Fruit fly (Drosophila melanogaster) whole organism, embryonic: ENCODE data around the gene Kat60.
A peak's percentile ranks its signal among the peaks of the same experiment; 100 is the strongest.

Experiments
- BEAF-32 ChIP-seq: fragments of 200-800 bp; sonication (Bioruptor generic); optimal IDR thresholded peaks from 3 replicates; lab custom pipeline; 2017; ENCODE audit warnings: missing biosample characterization, missing genetic modification characterization, mild to moderate bottlenecking, moderate library complexity, missing genetic modification reagents
- CG10209 ChIP-seq: fragments of 200-800 bp; sonication (Bioruptor generic); optimal IDR thresholded peaks from 3 replicates; lab custom pipeline; 2017; ENCODE audit warnings: missing biosample characterization, mild to moderate bottlenecking, missing genetic modification characterization, missing genetic modification reagents
- CG1024 ChIP-seq: fragments of 200-800 bp; sonication (Bioruptor generic); IDR thresholded peaks from 2 replicates; pipeline ENCODE4 v1.3.6; 2022; ENCODE audit warnings: missing biosample characterization, missing genetic modification characterization
- CG14710 ChIP-seq: fragments of 200-800 bp; sonication (Bioruptor generic); optimal IDR thresholded peaks from 3 replicates; lab custom pipeline; 2019; ENCODE audit warnings: missing biosample characterization, mild to moderate bottlenecking, missing genetic modification characterization, moderate library complexity
- CG15514 ChIP-seq: fragments of 200-800 bp; sonication (Bioruptor generic); optimal IDR thresholded peaks from 3 replicates; lab custom pipeline; 2017; ENCODE audit warnings: missing biosample characterization, missing genetic modification characterization, mild to moderate bottlenecking, moderate library complexity, missing genetic modification reagents
- CG1603 ChIP-seq: fragments of 200-800 bp; sonication (Bioruptor generic); optimal IDR thresholded peaks from 2 replicates; lab custom pipeline; 2019; ENCODE audit warnings: missing biosample characterization, mild to moderate bottlenecking, missing genetic modification characterization, moderate library complexity
- CG17612 ChIP-seq: fragments of 200-800 bp; sonication (Bioruptor generic); IDR thresholded peaks from 2 replicates; pipeline ENCODE4 v1.3.6; 2022; ENCODE audit warnings: missing biosample characterization, missing genetic modification characterization
- CG18262 ChIP-seq: fragments of 200-800 bp; optimal IDR thresholded peaks from 3 replicates; lab custom pipeline; 2019; ENCODE audit warnings: missing biosample characterization, mild to moderate bottlenecking, missing genetic modification characterization, moderate library complexity
- CG32532 ChIP-seq: fragments of 200-800 bp; sonication (Bioruptor generic); IDR thresholded peaks from 2 replicates; pipeline ENCODE4 v1.3.6; 2022; ENCODE audit warnings: missing biosample characterization, missing genetic modification characterization
- CG33213 ChIP-seq: fragments of 200-800 bp; sonication (Bioruptor generic); optimal IDR thresholded peaks from 3 replicates; lab custom pipeline; 2016; ENCODE audit warnings: missing biosample characterization, missing genetic modification characterization
- CG34224 ChIP-seq: fragments of 200-800 bp; sonication (Bioruptor generic); IDR thresholded peaks from 3 replicates; pipeline ENCODE4 v1.3.6; 2022; ENCODE audit warnings: missing biosample characterization, missing genetic modification characterization; ENCODE audit not compliant: partially characterized antibody
- CG34376 ChIP-seq: fragments of 200-800 bp; sonication (Bioruptor generic); optimal IDR thresholded peaks from 2 replicates; lab custom pipeline; 2018; ENCODE audit warnings: missing biosample characterization, mild to moderate bottlenecking, missing genetic modification characterization
- CG3995 ChIP-seq: fragments of 200-800 bp; sonication (Bioruptor generic); optimal IDR thresholded peaks from 3 replicates; lab custom pipeline; 2016; ENCODE audit warnings: missing biosample characterization, missing genetic modification characterization
- CG6654 ChIP-seq: fragments of 200-800 bp; sonication (Bioruptor generic); optimal IDR thresholded peaks from 2 replicates; lab custom pipeline; 2017; ENCODE audit warnings: missing biosample characterization, mild to moderate bottlenecking, missing genetic modification characterization
- CG7556 ChIP-seq: fragments of 200-800 bp; sonication (Bioruptor generic); optimal IDR thresholded peaks from 2 replicates; lab custom pipeline; 2017; ENCODE audit warnings: missing biosample characterization, mild to moderate bottlenecking, missing genetic modification characterization
- CG7963 ChIP-seq: fragments of 200-800 bp; sonication (Bioruptor generic); IDR thresholded peaks from 3 replicates; pipeline ENCODE4 v1.3.6; 2022; ENCODE audit warnings: missing biosample characterization, missing genetic modification characterization; ENCODE audit not compliant: partially characterized antibody
- CG9797 ChIP-seq: fragments of 200-800 bp; sonication (Bioruptor generic); optimal IDR thresholded peaks from 3 replicates; lab custom pipeline; 2018; ENCODE audit warnings: missing biosample characterization, mild to moderate bottlenecking, missing genetic modification characterization
- D ChIP-seq, 2 experiments: fragments of 200-800 bp in 1 of 2; fragments of >200 bp in 1 of 2; sonication (Bioruptor generic) in 1 of 2; optimal IDR thresholded peaks; 2 replicates in 1 of 2; 3 replicates in 1 of 2; lab custom pipeline; 2017; ENCODE audit warnings: mild to moderate bottlenecking in 1 of 2, missing biosample characterization in 1 of 2, missing genetic modification characterization in 1 of 2, missing genetic modification reagents in 1 of 2
- Dbx ChIP-seq: fragments of 200-800 bp; sonication (Bioruptor generic); IDR thresholded peaks from 3 replicates; pipeline ENCODE4 v1.3.6; 2022; ENCODE audit warnings: missing biosample characterization, missing genetic modification characterization
- Dp ChIP-seq: fragments of 200-800 bp; sonication (Bioruptor generic); optimal IDR thresholded peaks from 2 replicates; lab custom pipeline; 2018; ENCODE audit warnings: missing biosample characterization, mild to moderate bottlenecking, missing genetic modification characterization, moderate library complexity
- Fer2 ChIP-seq: fragments of 200-800 bp; sonication (Bioruptor generic); optimal IDR thresholded peaks from 2 replicates; lab custom pipeline; 2018; ENCODE audit warnings: missing biosample characterization, mild to moderate bottlenecking, missing genetic modification characterization, moderate library complexity
- GATAe ChIP-seq: fragments of 200-800 bp; sonication (Bioruptor generic); conservative IDR thresholded peaks from 2 replicates; pipeline ENCODE4 v1.3.6; 2022; ENCODE audit warnings: missing biosample characterization, missing genetic modification characterization
- Gug ChIP-seq: fragments of 200-800 bp; sonication (Bioruptor generic); IDR thresholded peaks from 4 replicates; pipeline ENCODE4 v1.3.6; 2022; ENCODE audit warnings: missing biosample characterization, missing genetic modification characterization
- Jarid2 ChIP-seq: fragments of 200-800 bp; sonication (Bioruptor generic); optimal IDR thresholded peaks from 3 replicates; lab custom pipeline; 2017; ENCODE audit warnings: mild to moderate bottlenecking, missing biosample characterization, missing genetic modification reagents, missing genetic modification characterization
- MBD-R2 ChIP-seq: fragments of 200-800 bp; sonication (Bioruptor generic); IDR thresholded peaks from 2 replicates; pipeline ENCODE4 v1.3.6; 2022; ENCODE audit warnings: missing biosample characterization, missing genetic modification characterization
- MESR4 ChIP-seq: fragments of 200-800 bp; sonication (Bioruptor generic); optimal IDR thresholded peaks from 2 replicates; lab custom pipeline; 2018; ENCODE audit warnings: missing biosample characterization, mild to moderate bottlenecking, missing genetic modification characterization, moderate library complexity
- Mad ChIP-seq: fragments of 200-800 bp; sonication (Bioruptor generic); optimal IDR thresholded peaks from 2 replicates; lab custom pipeline; 2016; ENCODE audit warnings: missing biosample characterization, missing genetic modification characterization
- Med ChIP-seq: fragments of 200-800 bp; sonication (Bioruptor generic); peaks from one replicate; lab custom pipeline; 2016; ENCODE audit warnings: missing biosample characterization, missing genetic modification characterization, mild to moderate bottlenecking, inconsistent platforms, moderate library complexity
- Myb ChIP-seq: fragments of 200-800 bp; sonication (Bioruptor generic); optimal IDR thresholded peaks from 2 replicates; lab custom pipeline; 2016; ENCODE audit warnings: missing biosample characterization, missing genetic modification characterization
- Neu2 ChIP-seq: fragments of 200-800 bp; sonication (Bioruptor generic); optimal IDR thresholded peaks from 3 replicates; lab custom pipeline; 2016; ENCODE audit warnings: missing biosample characterization, missing genetic modification characterization, borderline replicate concordance
- Nf-YB ChIP-seq: fragments of 200-800 bp; sonication (Bioruptor generic); optimal IDR thresholded peaks from 3 replicates; lab custom pipeline; 2019; ENCODE audit warnings: missing biosample characterization, mild to moderate bottlenecking, missing genetic modification characterization, moderate library complexity
- Scr ChIP-seq: fragments of 200-800 bp; sonication (Bioruptor generic); IDR thresholded peaks from 2 replicates; pipeline ENCODE4 v1.3.6; 2022; ENCODE audit warnings: missing biosample characterization, missing genetic modification characterization; ENCODE audit not compliant: partially characterized antibody
- amos ChIP-seq: fragments of 200-800 bp; sonication (Bioruptor generic); IDR thresholded peaks from 2 replicates; pipeline ENCODE4 v1.3.6; 2022; ENCODE audit warnings: missing biosample characterization, missing genetic modification characterization; ENCODE audit not compliant: partially characterized antibody
- ato ChIP-seq: fragments of 200-800 bp; sonication (Bioruptor generic); IDR thresholded peaks from 2 replicates; pipeline ENCODE4 v1.3.6; 2022; ENCODE audit warnings: missing biosample characterization, missing genetic modification characterization; ENCODE audit not compliant: partially characterized antibody
- az2 ChIP-seq: fragments of 200-800 bp; sonication (Bioruptor generic); optimal IDR thresholded peaks from 3 replicates; lab custom pipeline; 2016; ENCODE audit warnings: missing biosample characterization, missing genetic modification characterization
- cg ChIP-seq: fragments of 200-800 bp; sonication (Bioruptor generic); optimal IDR thresholded peaks from 3 replicates; lab custom pipeline; 2019; ENCODE audit warnings: missing biosample characterization, mild to moderate bottlenecking, missing genetic modification characterization, moderate library complexity
- dan ChIP-seq: fragments of 200-800 bp; sonication (Bioruptor generic); IDR thresholded peaks from 2 replicates; pipeline ENCODE4 v1.3.6; 2022; ENCODE audit warnings: missing biosample characterization, missing genetic modification characterization
- esg ChIP-seq: fragments of 200-800 bp; sonication (Bioruptor generic); conservative IDR thresholded peaks from 2 replicates; pipeline ENCODE4 v1.3.6; 2022; ENCODE audit warnings: missing biosample characterization, missing genetic modification characterization
- ewg ChIP-seq: fragments of 200-800 bp; sonication (Bioruptor generic); optimal IDR thresholded peaks from 3 replicates; lab custom pipeline; 2017; ENCODE audit warnings: mild to moderate bottlenecking, missing biosample characterization, missing genetic modification reagents, missing genetic modification characterization
- ftz-f1 ChIP-seq: fragments of 200-800 bp; sonication (Bioruptor generic); optimal IDR thresholded peaks from 2 replicates; lab custom pipeline; 2016; ENCODE audit warnings: missing biosample characterization, missing genetic modification characterization
- hth ChIP-seq: fragments of >200 bp; optimal IDR thresholded peaks from 2 replicates; lab custom pipeline; 2017; ENCODE audit warnings: inconsistent platforms
- kay ChIP-seq: fragments of 200-800 bp; sonication (Bioruptor generic); optimal IDR thresholded peaks from 2 replicates; lab custom pipeline; 2016; ENCODE audit warnings: missing biosample characterization, missing genetic modification characterization
- lmd ChIP-seq: fragments of 200-800 bp; sonication (Bioruptor generic); IDR thresholded peaks from 2 replicates; pipeline ENCODE4 v1.3.6; 2022; ENCODE audit warnings: missing biosample characterization, missing genetic modification characterization
- nom ChIP-seq: fragments of 200-800 bp; sonication (Bioruptor generic); optimal IDR thresholded peaks from 2 replicates; lab custom pipeline; 2017; ENCODE audit warnings: missing biosample characterization, missing genetic modification characterization, mild to moderate bottlenecking, moderate library complexity, missing genetic modification reagents
- row ChIP-seq: fragments of 200-800 bp; sonication (Bioruptor generic); IDR thresholded peaks from 3 replicates; pipeline ENCODE4 v1.3.6; 2022; ENCODE audit warnings: missing biosample characterization, missing genetic modification characterization
- z ChIP-seq: fragments of 200-800 bp; sonication (Bioruptor generic); IDR thresholded peaks from 3 replicates; pipeline ENCODE4 v1.3.6; 2022; ENCODE audit warnings: missing biosample characterization, missing genetic modification characterization

The Kat60 gene

DNA sequence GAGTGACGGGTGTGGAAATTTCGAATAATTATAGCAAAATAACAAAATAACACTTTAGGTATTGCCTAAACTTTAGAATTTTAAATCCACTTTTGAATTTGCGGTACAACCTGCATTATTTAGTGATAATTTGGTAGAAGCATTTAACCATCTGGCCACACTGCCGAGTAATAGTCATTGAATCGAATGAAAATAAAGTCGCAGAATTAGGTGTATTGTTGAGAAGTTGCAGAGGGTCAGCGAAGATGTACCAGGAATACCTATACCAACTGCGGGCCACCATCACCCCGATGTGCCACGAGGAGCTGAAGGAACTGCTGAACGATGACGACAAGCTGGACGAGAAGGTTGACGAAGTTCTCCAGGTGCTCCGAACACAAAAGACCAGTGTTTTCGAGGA is 6.0 kb downstream of the Kat60 start, which contains the start of gene Vps37B (continued):
- peak; percentile 66 for TF ChIP-seq CG3995
- TF ChIP-seq hth (lab: Kevin White, UChicago), result no peak
- no peak for TF ChIP-seq CG17612 (GFP tag; lab: Robert Waterston, UW)
- TF ChIP-seq CG7963 (GFP tag; lab: Robert Waterston, UW), result no peak
- TF ChIP-seq MESR4 (GFP tag; lab: Kevin White, UChicago), result peak; percentile 93
- TF ChIP-seq kay (GFP tag; lab: Kevin White, UChicago), result peak; percentile 27
- no peak for TF ChIP-seq CG33213 (GFP tag; lab: Kevin White, UChicago)
- no peak for TF ChIP-seq Dbx (GFP tag; lab: Robert Waterston, UW)
- TF ChIP-seq amos, result peak; percentile 19; the same call in 1 of the 2 replicates
- peak; percentile 24 for TF ChIP-seq CG15514 (GFP tag; lab: Kevin White, UChicago)
- TF ChIP-seq CG34224 (GFP tag; lab: Robert Waterston, UW), result peak; percentile 28; the same call in 1 of the 3 replicates
- peak; percentile 23 for TF ChIP-seq CG14710
- no peak for TF ChIP-seq Neu2
- TF ChIP-seq Myb (GFP tag; lab: Kevin White, UChicago), result peak; percentile 75
- no peak for TF ChIP-seq CG6654 (GFP tag; lab: Kevin White, UChicago)
- no peak for TF ChIP-seq ftz-f1 (GFP tag; lab: Kevin White, UChicago)
- no peak for TF ChIP-seq z (GFP tag; lab: Robert Waterston, UW)
- TF ChIP-seq CG9797 (GFP tag; lab: Kevin White, UChicago), result peak; percentile 56
- no peak for TF ChIP-seq Gug (GFP tag; lab: Robert Waterston, UW)
- no peak for TF ChIP-seq az2 (GFP tag; lab: Kevin White, UChicago)
- peak; percentile 41 for TF ChIP-seq D (optimal IDR thresholded peaks at IDR 0.05; lab: Kevin White, UChicago)
- no peak for TF ChIP-seq D (GFP tag; optimal IDR thresholded peaks at IDR 0.05; lab: Kevin White, UChicago)
- no peak for TF ChIP-seq GATAe (GFP tag; lab: Robert Waterston, UW)
- TF ChIP-seq Dp (GFP tag; lab: Kevin White, UChicago), result peak; percentile 86
- no peak for TF ChIP-seq CG7556 (GFP tag; lab: Kevin White, UChicago)
- no peak for TF ChIP-seq CG10209 (GFP tag; lab: Kevin White, UChicago)
- TF ChIP-seq Jarid2 (GFP tag; lab: Kevin White, UChicago), result no peak
- TF ChIP-seq BEAF-32 (GFP tag; lab: Kevin White, UChicago), result peak; percentile 14

DNA sequence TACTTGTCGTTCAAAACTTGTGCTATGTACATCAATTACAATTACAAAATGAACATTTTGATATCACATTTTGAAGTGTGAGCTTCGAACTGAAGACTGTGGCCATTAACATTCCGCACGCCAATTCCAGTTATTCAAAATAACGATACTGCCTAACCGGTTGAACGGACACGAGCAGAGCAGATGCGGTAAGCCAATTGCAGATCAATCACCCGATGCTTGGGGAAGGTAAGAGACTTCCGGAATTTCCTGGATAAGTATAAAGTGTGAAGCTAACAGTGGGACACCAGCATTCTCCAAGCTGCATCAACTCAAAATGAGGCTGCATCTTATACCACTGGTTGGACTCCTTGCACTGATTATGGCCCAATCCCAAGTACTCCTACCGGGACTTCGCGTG is 8.2 kb downstream of the Kat60 start, which contains the start of gene CG14664:
CG14664 (plus strand) TSS at position 301 of the 400 bp plus-strand sequence.
- TF ChIP-seq CG18262 (tag; lab: Kevin White, UChicago) (no peak), MBD-R2 (GFP tag; lab: Robert Waterston, UW) (0 out of 2 replicates have a peak, but pooled peaks have one; percentile 11)

DNA sequence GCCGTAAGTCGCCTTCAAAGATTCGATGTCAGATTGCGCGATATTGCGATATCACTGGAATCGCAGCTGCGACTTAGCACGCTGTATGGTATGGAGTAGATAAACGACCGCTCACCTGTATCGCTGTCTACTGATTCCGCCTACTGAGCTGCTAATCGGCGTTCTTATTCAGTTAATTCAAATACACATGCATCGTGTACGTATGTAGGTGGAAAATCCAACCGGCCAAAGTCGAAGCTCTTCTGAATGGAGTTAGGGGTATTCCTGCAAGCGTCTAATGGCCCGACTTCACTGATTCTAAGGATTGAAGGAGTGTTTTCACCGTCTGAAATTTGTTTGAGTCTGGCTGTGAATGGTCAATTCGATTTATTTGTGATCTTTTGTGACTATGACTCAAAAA is 8.9 kb downstream of the Kat60 start, which contains the start of gene CG2604:
CG2604 (minus strand) TSS at position 231 of the 400 bp plus-strand sequence.
- TF ChIP-seq esg (GFP tag; lab: Robert Waterston, UW), result no peak
- TF ChIP-seq Mad (GFP tag; lab: Kevin White, UChicago), result no peak
- no peak for TF ChIP-seq Scr (GFP tag; lab: Robert Waterston, UW)
- no peak for TF ChIP-seq lmd (GFP tag; lab: Robert Waterston, UW)
- peak; percentile 61 for TF ChIP-seq CG15514 (GFP tag; lab: Kevin White, UChicago)
- TF ChIP-seq dan, result no peak
- peak; percentile 68 for TF ChIP-seq row (GFP tag; lab: Robert Waterston, UW)
- no peak for TF ChIP-seq Nf-YB (GFP tag; lab: Kevin White, UChicago)
- no peak for TF ChIP-seq ato (GFP tag; lab: Robert Waterston, UW)
- TF ChIP-seq ewg, result no peak
- TF ChIP-seq CG1024 (GFP tag; lab: Robert Waterston, UW), result peak; percentile 53
- TF ChIP-seq Fer2 (tag; lab: Kevin White, UChicago), result no peak
- TF ChIP-seq CG32532 (GFP tag; lab: Robert Waterston, UW), result 0 out of 2 replicates have a peak, but pooled peaks have one; percentile 44
- TF ChIP-seq cg (GFP tag; lab: Kevin White, UChicago), result peak; percentile 26
- peak; percentile 29; the same call in 1 of the 2 replicates for TF ChIP-seq MBD-R2 (GFP tag; lab: Robert Waterston, UW)
- no peak for TF ChIP-seq Jarid2 (GFP tag; lab: Kevin White, UChicago)
- no peak for TF ChIP-seq MESR4 (GFP tag; lab: Kevin White, UChicago)
- TF ChIP-seq CG34376 (GFP tag; lab: Kevin White, UChicago), result peak; percentile 35
- peak; percentile 86 for TF ChIP-seq nom (GFP tag; lab: Kevin White, UChicago)
- peak; percentile 65 for TF ChIP-seq CG3995
- peak; percentile 31 for TF ChIP-seq CG1603
- peak; percentile 74 for TF ChIP-seq Med (GFP tag; lab: Kevin White, UChicago)
